Fruit fly (Drosophila melanogaster) whole organism, adult: ENCODE data around the gene CG12375.

Experiments
- CG11617 ChIP-seq: fragments of 200-800 bp; sonication (Bioruptor generic); optimal IDR thresholded peaks from 2 replicates; lab custom pipeline; 2017; ENCODE audit warnings: mild to moderate bottlenecking, missing biosample characterization, missing genetic modification reagents, missing genetic modification characterization
- CG14711 ChIP-seq: fragments of 200-800 bp; sonication (Bioruptor generic); optimal IDR thresholded peaks from 2 replicates; lab custom pipeline; 2018; ENCODE audit warnings: missing biosample characterization, mild to moderate bottlenecking, missing genetic modification characterization, moderate library complexity
- CG1620 ChIP-seq: fragments of 200-800 bp; sonication (Bioruptor generic); optimal IDR thresholded peaks from 2 replicates; lab custom pipeline; 2016; ENCODE audit warnings: missing biosample characterization, missing genetic modification characterization
- CG5204 ChIP-seq: fragments of 200-800 bp; sonication (Bioruptor generic); optimal IDR thresholded peaks from 2 replicates; lab custom pipeline; 2016; ENCODE audit warnings: missing biosample characterization, missing genetic modification characterization
- Crg-1 ChIP-seq: fragments of 200-800 bp; sonication (Bioruptor generic); optimal IDR thresholded peaks from 2 replicates; lab custom pipeline; 2016; ENCODE audit warnings: missing biosample characterization, missing genetic modification characterization
- Hr96 ChIP-seq: fragments of 200-800 bp; sonication (Bioruptor generic); optimal IDR thresholded peaks from 2 replicates; lab custom pipeline; 2016; ENCODE audit warnings: missing biosample characterization, missing genetic modification characterization
- Mnt ChIP-seq: fragments of 200-800 bp; sonication (Bioruptor generic); optimal IDR thresholded peaks from 2 replicates; lab custom pipeline; 2016; ENCODE audit warnings: missing biosample characterization, mild to moderate bottlenecking, missing genetic modification characterization
- cic ChIP-seq: fragments of 200-800 bp; sonication (Bioruptor generic); optimal IDR thresholded peaks from 2 replicates; lab custom pipeline; 2017; ENCODE audit warnings: missing biosample characterization, mild to moderate bottlenecking, missing genetic modification characterization, moderate library complexity
- cnc ChIP-seq, 2 experiments: fragments of >200 bp; optimal IDR thresholded peaks; 2 replicates each; lab custom pipeline; 2017
- kay ChIP-seq: fragments of 200-800 bp; sonication (Bioruptor generic); peaks from one replicate; lab custom pipeline; 2016; ENCODE audit warnings: missing biosample characterization, missing genetic modification characterization, borderline replicate concordance
- ovo ChIP-seq: fragments of 200-800 bp; sonication (Bioruptor generic); optimal IDR thresholded peaks from 2 replicates; lab custom pipeline; 2016; ENCODE audit warnings: missing biosample characterization, missing genetic modification characterization
- pad ChIP-seq: fragments of 200-800 bp; sonication (Bioruptor generic); optimal IDR thresholded peaks from 3 replicates; lab custom pipeline; 2017; ENCODE audit warnings: missing biosample characterization, missing genetic modification characterization, mild to moderate bottlenecking, moderate library complexity, missing genetic modification reagents
- tj ChIP-seq: fragments of 200-800 bp; sonication (Bioruptor generic); optimal IDR thresholded peaks from 3 replicates; lab custom pipeline; 2017; ENCODE audit warnings: missing biosample characterization, mild to moderate bottlenecking, missing genetic modification characterization, moderate library complexity
- toe ChIP-seq: fragments of 200-800 bp; sonication (Bioruptor generic); optimal IDR thresholded peaks from 2 replicates; lab custom pipeline; 2016; ENCODE audit warnings: missing biosample characterization, missing genetic modification characterization

DNA sequence CACCGCTTCAGTTG is 43.5 kb downstream of the CG12375 start, which contains the start of gene Bsg:
- TF ChIP-seq toe (GFP tag; lab: Kevin White, UChicago) (no peak), CG11617 (GFP tag; lab: Kevin White, UChicago) (no peak), kay (GFP tag; lab: Kevin White, UChicago) (no peak), Mnt (GFP tag; lab: Kevin White, UChicago) (no peak), Crg-1 (GFP tag; lab: Kevin White, UChicago) (no peak), ovo (no peak), CG14711 (no peak), pad (GFP tag; lab: Kevin White, UChicago) (no peak), cnc (optimal IDR thresholded peaks at IDR 0.05; lab: Kevin White, UChicago) (no peak), cic (no peak), CG5204 (GFP tag; lab: Kevin White, UChicago) (no peak), CG1620 (GFP tag; lab: Kevin White, UChicago) (no peak), tj (GFP tag; lab: Kevin White, UChicago) (no peak), Hr96 (GFP tag; lab: Kevin White, UChicago) (no peak)
